Worm (Caenorhabditis elegans): ENCODE measurements around the gene C06H5.11.
"Not testable (repeated sequence)": the region's sequence is repeated elsewhere in the genome, so short reads cannot be mapped to it uniquely, and the experiment has no call there.

The C06H5.11 gene

ce11 chrV:17893959-17894358, at the start of gene C06H5.11:
TSS of gene C06H5.11 (minus strand) at chrV:17894059.
- not testable (repeated sequence) for TF ChIP-seq hlh-4, C34B4.2, nhr-28 (tag; optimal IDR thresholded peaks at IDR 0.05)

ce11 chrV:17938978-17939377, 45.1 kb upstream of the C06H5.11 start:
- TF ChIP-seq nhr-28 (tag; optimal IDR thresholded peaks at IDR 0.05) (no peak), elt-3 (tag; optimal IDR thresholded peaks at IDR 0.05) (no peak), lin-13 (GFP tag; optimal IDR thresholded peaks at IDR 0.05) (no peak), lsy-2 (tag; optimal IDR thresholded peaks at IDR 0.05) (no peak), ama-1 (optimal IDR thresholded peaks at IDR 0.05) (no peak), lin-15B (tag; optimal IDR thresholded peaks at IDR 0.05) (no peak), C04F5.9 (tag; optimal IDR thresholded peaks at IDR 0.05) (no peak)

ce11 chrV:17935857-17936256, 42.0 kb upstream of the C06H5.11 start:
- TF ChIP-seq efl-1 (optimal IDR thresholded peaks at IDR 0.05) (no peak), efl-1 (GFP tag; optimal IDR thresholded peaks at IDR 0.05 in 1 of 2) (peak in 1 of 2 experiments; percentile 86), pqm-1 (tag; optimal IDR thresholded peaks at IDR 0.05) (no peak)

- TF ChIP-seq efl-1 (optimal IDR thresholded peaks at IDR 0.05) (no peak), efl-1 (GFP tag; optimal IDR thresholded peaks at IDR 0.05 in 1 of 2) (peak in 1 of 2 experiments; percentile 69), egl-13 (tag; optimal IDR thresholded peaks at IDR 0.05) (no peak)
These were observed 37.9 kb upstream of the C06H5.11 start for ce11 chrV:17931795-17932194.

ce11 chrV:17928128-17928527, 34.3 kb upstream of the C06H5.11 start:
- TF ChIP-seq lsy-2 (tag; optimal IDR thresholded peaks at IDR 0.05) (no peak), nhr-28 (tag; optimal IDR thresholded peaks at IDR 0.05) (no peak), dsc-1 (tag; optimal IDR thresholded peaks at IDR 0.05) (no peak)

- not testable (repeated sequence) for TF ChIP-seq efl-1 (optimal IDR thresholded peaks at IDR 0.05)
- TF ChIP-seq efl-1 (GFP tag; optimal IDR thresholded peaks at IDR 0.05 in 1 of 2), result peak in 1 of 2 experiments; percentile 20
- peak; percentile 38 for TF ChIP-seq F16B12.6 (tag; optimal IDR thresholded peaks at IDR 0.05)
These were observed 30.5 kb upstream of the C06H5.11 start, which contains the start of gene usp-50 for ce11 chrV:17924095-17925000. TSS of gene usp-50 (plus strand) at chrV:17924916.

- TF ChIP-seq efl-3 (GFP tag; optimal IDR thresholded peaks at IDR 0.05) (no peak), unc-98 (GFP tag; IDR thresholded peaks at IDR 0.05) (no peak), nhr-85 (tag) (peak; percentile 90), snu-23 (GFP tag; optimal IDR thresholded peaks at IDR 0.05) (peak; percentile 90), zag-1 (tag; optimal IDR thresholded peaks at IDR 0.05) (no peak), fos-1 (tag; optimal IDR thresholded peaks at IDR 0.05) (peak; percentile 42), aha-1 (tag; optimal IDR thresholded peaks at IDR 0.05) (peak; percentile 32), unc-130 (tag; optimal IDR thresholded peaks at IDR 0.05) (peak; percentile 57), tlp-1 (tag; optimal IDR thresholded peaks at IDR 0.05) (no peak), pax-3 (tag; optimal IDR thresholded peaks at IDR 0.05) (no peak), hlh-17 (GFP tag; optimal IDR thresholded peaks at IDR 0.05; ENCODE audit: borderline replicate concordance) (no peak), lin-13 (GFP tag; optimal IDR thresholded peaks at IDR 0.05) (peak; percentile 72), zip-4 (GFP tag; optimal IDR thresholded peaks at IDR 0.05) (peak; percentile 53), unc-30 (tag; optimal IDR thresholded peaks at IDR 0.05) (no peak), unc-62 (GFP tag; optimal IDR thresholded peaks at IDR 0.05) (no peak), hpl-2 (GFP tag; optimal IDR thresholded peaks at IDR 0.05) (peak; percentile 8), mef-2 (tag; optimal IDR thresholded peaks at IDR 0.05) (no peak), snpc-4 (tag; optimal IDR thresholded peaks at IDR 0.05) (peak; percentile 73), isw-1 (GFP tag; IDR thresholded peaks at IDR 0.05) (peak; percentile 76), nhr-19 (GFP tag; conservative IDR thresholded peaks at IDR 0.05) (peak; percentile 80), fkh-4 (tag; optimal IDR thresholded peaks at IDR 0.05; ENCODE audit: borderline replicate concordance) (no peak), skn-1 (tag; optimal IDR thresholded peaks at IDR 0.05) (peak; percentile 99), ceh-88 (GFP tag; IDR thresholded peaks at IDR 0.05) (peak; percentile 33; the same call in 1 of the 2 replicates), mep-1 (tag; optimal IDR thresholded peaks at IDR 0.05) (peak; percentile 87), pag-3 (tag; optimal IDR thresholded peaks at IDR 0.05; ENCODE audit: borderline replicate concordance, insufficient read depth) (peak; percentile 37), ets-5 (GFP tag; IDR thresholded peaks at IDR 0.05) (no peak)
These were observed 27.6 kb upstream of the C06H5.11 start, which contains the start of gene E01B7.2 for ce11 chrV:17921423-17921822. TSS of gene E01B7.2 (plus strand) at chrV:17921772.
